Fruit fly (Drosophila melanogaster) whole organism, adult: ENCODE measurements around the gene NHP2.

ENCODE experiments used
- CG11617 ChIP-seq: fragments of 200-800 bp; sonication (Bioruptor generic); optimal IDR thresholded peaks from 2 replicates; lab custom pipeline; 2017; ENCODE audit warnings: mild to moderate bottlenecking, missing biosample characterization, missing genetic modification reagents, missing genetic modification characterization
- CG12768 ChIP-seq: fragments of 200-800 bp; sonication (Bioruptor generic); optimal IDR thresholded peaks from 2 replicates; lab custom pipeline; 2017; ENCODE audit warnings: missing biosample characterization, missing genetic modification characterization, mild to moderate bottlenecking, moderate library complexity, missing genetic modification reagents
- CG14711 ChIP-seq: fragments of 200-800 bp; sonication (Bioruptor generic); optimal IDR thresholded peaks from 2 replicates; lab custom pipeline; 2018; ENCODE audit warnings: missing biosample characterization, mild to moderate bottlenecking, missing genetic modification characterization, moderate library complexity
- CG1620 ChIP-seq: fragments of 200-800 bp; sonication (Bioruptor generic); optimal IDR thresholded peaks from 2 replicates; lab custom pipeline; 2016; ENCODE audit warnings: missing biosample characterization, missing genetic modification characterization
- CG33017 ChIP-seq: fragments of 200-800 bp; sonication (Bioruptor generic); optimal IDR thresholded peaks from 2 replicates; lab custom pipeline; 2018; ENCODE audit warnings: missing biosample characterization, mild to moderate bottlenecking, missing genetic modification characterization, moderate library complexity
- CG5204 ChIP-seq: fragments of 200-800 bp; sonication (Bioruptor generic); optimal IDR thresholded peaks from 2 replicates; lab custom pipeline; 2016; ENCODE audit warnings: missing biosample characterization, missing genetic modification characterization
- CG7045 ChIP-seq: fragments of 200-800 bp; sonication (Bioruptor generic); optimal IDR thresholded peaks from 2 replicates; lab custom pipeline; 2017; ENCODE audit warnings: missing biosample characterization, mild to moderate bottlenecking, missing genetic modification characterization
- CG7101 ChIP-seq: fragments of 200-800 bp; sonication (Bioruptor generic); optimal IDR thresholded peaks from 2 replicates; lab custom pipeline; 2018; ENCODE audit warnings: missing biosample characterization, mild to moderate bottlenecking, missing genetic modification characterization, moderate library complexity
- Clk ChIP-seq: fragments of 200-800 bp; sonication (Bioruptor generic); optimal IDR thresholded peaks from 2 replicates; lab custom pipeline; 2017; ENCODE audit warnings: missing biosample characterization, missing genetic modification characterization
- Crg-1 ChIP-seq: fragments of 200-800 bp; sonication (Bioruptor generic); optimal IDR thresholded peaks from 2 replicates; lab custom pipeline; 2016; ENCODE audit warnings: missing biosample characterization, missing genetic modification characterization
- Hr96 ChIP-seq: fragments of 200-800 bp; sonication (Bioruptor generic); optimal IDR thresholded peaks from 2 replicates; lab custom pipeline; 2016; ENCODE audit warnings: missing biosample characterization, missing genetic modification characterization
- Mnt ChIP-seq: fragments of 200-800 bp; sonication (Bioruptor generic); optimal IDR thresholded peaks from 2 replicates; lab custom pipeline; 2016; ENCODE audit warnings: missing biosample characterization, mild to moderate bottlenecking, missing genetic modification characterization
- bab1 ChIP-seq: fragments of 200-800 bp; sonication (Bioruptor generic); optimal IDR thresholded peaks from 3 replicates; lab custom pipeline; 2019; ENCODE audit warnings: missing biosample characterization, mild to moderate bottlenecking, missing genetic modification characterization, moderate library complexity
- cic ChIP-seq: fragments of 200-800 bp; sonication (Bioruptor generic); optimal IDR thresholded peaks from 2 replicates; lab custom pipeline; 2017; ENCODE audit warnings: missing biosample characterization, mild to moderate bottlenecking, missing genetic modification characterization, moderate library complexity
- cnc ChIP-seq, 2 experiments: fragments of >200 bp; optimal IDR thresholded peaks; 2 replicates each; lab custom pipeline; 2017
- kay ChIP-seq: fragments of 200-800 bp; sonication (Bioruptor generic); peaks from one replicate; lab custom pipeline; 2016; ENCODE audit warnings: missing biosample characterization, missing genetic modification characterization, borderline replicate concordance
- ovo ChIP-seq: fragments of 200-800 bp; sonication (Bioruptor generic); optimal IDR thresholded peaks from 2 replicates; lab custom pipeline; 2016; ENCODE audit warnings: missing biosample characterization, missing genetic modification characterization
- pad ChIP-seq: fragments of 200-800 bp; sonication (Bioruptor generic); optimal IDR thresholded peaks from 3 replicates; lab custom pipeline; 2017; ENCODE audit warnings: missing biosample characterization, missing genetic modification characterization, mild to moderate bottlenecking, moderate library complexity, missing genetic modification reagents
- tj ChIP-seq: fragments of 200-800 bp; sonication (Bioruptor generic); optimal IDR thresholded peaks from 3 replicates; lab custom pipeline; 2017; ENCODE audit warnings: missing biosample characterization, mild to moderate bottlenecking, missing genetic modification characterization, moderate library complexity
- toe ChIP-seq: fragments of 200-800 bp; sonication (Bioruptor generic); optimal IDR thresholded peaks from 2 replicates; lab custom pipeline; 2016; ENCODE audit warnings: missing biosample characterization, missing genetic modification characterization

The NHP2 gene

dm6 chr3L:14785492-14785916, 16.5 kb downstream of the NHP2 start:
- TF ChIP-seq Hr96 (peak; percentile 66), CG7101 (tag; lab: Kevin White, UChicago) (peak; percentile 16), Clk (peak; percentile 69), kay (GFP tag; lab: Kevin White, UChicago) (no peak), Crg-1 (GFP tag; lab: Kevin White, UChicago) (no peak), CG1620 (GFP tag; lab: Kevin White, UChicago) (peak; percentile 56), Mnt (GFP tag; lab: Kevin White, UChicago) (peak; percentile 3), CG7045 (GFP tag; lab: Kevin White, UChicago) (peak; percentile 75), bab1 (GFP tag; lab: Kevin White, UChicago) (peak; percentile 74), cnc (optimal IDR thresholded peaks at IDR 0.05; lab: Kevin White, UChicago) (no peak), ovo (GFP tag; lab: Kevin White, UChicago) (no peak), CG12768 (GFP tag; lab: Kevin White, UChicago) (peak; percentile 75), CG14711 (tag; lab: Kevin White, UChicago) (peak; percentile 59), CG33017 (tag; lab: Kevin White, UChicago) (peak; percentile 24), tj (GFP tag; lab: Kevin White, UChicago) (no peak), pad (GFP tag; lab: Kevin White, UChicago) (peak; percentile 29), cic (GFP tag; lab: Kevin White, UChicago) (no peak), toe (GFP tag; lab: Kevin White, UChicago) (peak; percentile 59), CG5204 (GFP tag; lab: Kevin White, UChicago) (peak; percentile 73), CG11617 (GFP tag; lab: Kevin White, UChicago) (no peak)

dm6 chr3L:14784949-14785408, 17.0 kb downstream of the NHP2 start:
- TF ChIP-seq Clk (no peak), CG7045 (GFP tag; lab: Kevin White, UChicago) (peak; percentile 85), CG1620 (GFP tag; lab: Kevin White, UChicago) (peak; percentile 25), Hr96 (peak; percentile 45), pad (GFP tag; lab: Kevin White, UChicago) (peak; percentile 22), Crg-1 (GFP tag; lab: Kevin White, UChicago) (peak; percentile 17), bab1 (GFP tag; lab: Kevin White, UChicago) (no peak), toe (GFP tag; lab: Kevin White, UChicago) (peak; percentile 42), CG12768 (GFP tag; lab: Kevin White, UChicago) (peak; percentile 40), tj (GFP tag; lab: Kevin White, UChicago) (no peak), cic (GFP tag; lab: Kevin White, UChicago) (no peak), CG33017 (tag; lab: Kevin White, UChicago) (peak; percentile 66), CG11617 (GFP tag; lab: Kevin White, UChicago) (peak; percentile 56), CG14711 (tag; lab: Kevin White, UChicago) (peak; percentile 61), CG5204 (GFP tag; lab: Kevin White, UChicago) (peak; percentile 69), CG7101 (tag; lab: Kevin White, UChicago) (peak; percentile 54)

dm6 chr3L:14784241-14784948, 17.6 kb downstream of the NHP2 start:
- TF ChIP-seq kay (GFP tag; lab: Kevin White, UChicago) (peak; percentile 90), CG1620 (GFP tag; lab: Kevin White, UChicago) (no peak)

- TF ChIP-seq cic (GFP tag; lab: Kevin White, UChicago) = peak; percentile 79
- TF ChIP-seq CG12768 (GFP tag; lab: Kevin White, UChicago) = no peak
- TF ChIP-seq Mnt (GFP tag; lab: Kevin White, UChicago) = peak; percentile 17
- TF ChIP-seq bab1 (GFP tag; lab: Kevin White, UChicago) = no peak
- peak; percentile 16 for TF ChIP-seq CG33017 (tag; lab: Kevin White, UChicago)
Observed at dm6 chr3L:14783363-14783627, 18.7 kb downstream of the NHP2 start.

dm6 chr3L:14782626-14783362, 19.2 kb downstream of the NHP2 start:
- TF ChIP-seq ovo (GFP tag; lab: Kevin White, UChicago) (no peak), kay (GFP tag; lab: Kevin White, UChicago) (peak; percentile 97), CG12768 (GFP tag; lab: Kevin White, UChicago) (peak; percentile 28), tj (GFP tag; lab: Kevin White, UChicago) (peak; percentile 43), cic (GFP tag; lab: Kevin White, UChicago) (peak; percentile 32)

dm6 chr3L:14781863-14782218, 20.1 kb downstream of the NHP2 start:
- TF ChIP-seq pad (GFP tag; lab: Kevin White, UChicago) (no peak), kay (GFP tag; lab: Kevin White, UChicago) (peak; percentile 66)
